Worm (Caenorhabditis elegans) whole organism, young adult: Measurements from ENCODE around the gene oac-2.

Experiments
- T26A5.8 ChIP-seq: sonication (generic microtip); optimal IDR thresholded peaks from 2 replicates; lab custom pipeline; 2016; ENCODE audit warnings: missing genetic modification characterization, missing compliant biosample characterization
- aptf-2 ChIP-seq: fragments of 200-800 bp; sonication (Bioruptor generic); conservative IDR thresholded peaks from 2 replicates; pipeline ENCODE4 v1.3.6; 2022; ENCODE audit warnings: missing genetic modification reagents, missing genetic modification characterization, missing compliant biosample characterization
- dpl-1 ChIP-seq: fragments of 150-350 bp; optimal IDR thresholded peaks from 2 replicates; lab custom pipeline; 2014; ENCODE audit warnings: missing biosample characterization, missing genetic modification reagents, missing genetic modification characterization
- efl-1 ChIP-seq: fragments of 150-350 bp; optimal IDR thresholded peaks from 2 replicates; lab custom pipeline; 2014; ENCODE audit warnings: missing biosample characterization, missing genetic modification reagents, missing genetic modification characterization
- lin-35 ChIP-seq, 3 experiments: fragments of 150-350 bp in 2 of 3; sonication (generic microtip) in 1 of 3; optimal IDR thresholded peaks; 2 replicates each; lab custom pipeline; 2014 to 2018; ENCODE audit warnings: missing biosample characterization in 3 of 3, missing genetic modification characterization in 3 of 3, missing genetic modification reagents in 3 of 3
- lir-1 ChIP-seq: fragments of 200-800 bp; sonication (Bioruptor generic); conservative IDR thresholded peaks from 2 replicates; pipeline ENCODE4 v1.3.6; 2022; ENCODE audit warnings: missing genetic modification reagents, missing genetic modification characterization, missing compliant biosample characterization
- nfya-2 ChIP-seq: fragments of 200-800 bp; sonication (Bioruptor generic); IDR thresholded peaks from 2 replicates; pipeline ENCODE4 v1.3.6; 2022; ENCODE audit warnings: missing genetic modification reagents, missing genetic modification characterization, missing compliant biosample characterization
- nhr-90 ChIP-seq: sonication (generic microtip); optimal IDR thresholded peaks from 2 replicates; lab custom pipeline; 2016; ENCODE audit warnings: missing genotype, mild to moderate bottlenecking, missing genetic modification characterization, missing compliant biosample characterization
- pbrm-1 ChIP-seq: fragments of 200-800 bp; sonication (Bioruptor generic); IDR thresholded peaks from 2 replicates; pipeline ENCODE4 v1.3.6; 2022; ENCODE audit warnings: missing genetic modification reagents, missing genetic modification characterization, missing compliant biosample characterization
- tbx-9 ChIP-seq: sonication (generic microtip); optimal IDR thresholded peaks from 2 replicates; lab custom pipeline; 2016; ENCODE audit warnings: borderline replicate concordance, missing genetic modification characterization, inconsistent platforms, missing compliant biosample characterization

DNA sequence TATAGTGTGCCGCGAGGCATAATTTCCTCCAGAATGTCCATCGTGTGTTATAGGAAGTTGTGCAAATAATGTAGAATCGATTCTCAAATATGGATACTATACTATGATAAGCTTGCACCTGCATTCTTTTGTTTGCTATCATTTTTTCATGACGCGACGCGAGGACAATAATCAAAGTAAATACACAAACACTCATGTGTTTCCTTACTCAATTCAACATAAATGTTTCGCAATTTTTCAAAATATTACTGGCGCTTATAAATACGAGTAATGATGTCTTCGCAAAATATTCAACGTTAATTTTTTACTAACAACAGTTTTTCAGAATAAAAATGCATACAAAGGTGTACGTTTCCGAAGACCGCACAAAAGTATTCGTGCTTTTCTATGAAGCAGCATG is 48.3 kb upstream of the oac-2 start, which contains the start of gene irg-1:
- no peak for TF ChIP-seq nfya-2
- TF ChIP-seq lin-35 (GFP tag; optimal IDR thresholded peaks at IDR 0.05; lab: Kevin White, UChicago) = no peak
- no peak for TF ChIP-seq aptf-2 (GFP tag; lab: Robert Waterston, UW)
- TF ChIP-seq dpl-1 = no peak
- TF ChIP-seq lir-1 (GFP tag; lab: Robert Waterston, UW) = no peak
- TF ChIP-seq pbrm-1 = no peak
- TF ChIP-seq tbx-9 (tag; lab: Kevin White, UChicago) = no peak
- TF ChIP-seq nhr-90 = no peak
- no peak for TF ChIP-seq efl-1 (GFP tag; lab: Kevin White, UChicago)
- TF ChIP-seq T26A5.8 (tag; lab: Kevin White, UChicago) = no peak
